Fruit fly (Drosophila melanogaster) whole organism, wandering third instar larva: Measurements from ENCODE around the gene chas.

Experiments used
- Abd-B ChIP-seq: fragments of >200 bp; optimal IDR thresholded peaks from 2 replicates; lab custom pipeline; 2017; ENCODE audit warnings: missing biosample characterization, missing genetic modification characterization
- CG32264 ChIP-seq: fragments of 200-800 bp; sonication (Bioruptor generic); optimal IDR thresholded peaks from 2 replicates; lab custom pipeline; 2016; ENCODE audit warnings: missing biosample characterization, missing genetic modification characterization
- CG9705 ChIP-seq: fragments of 200-800 bp; sonication (Bioruptor generic); optimal IDR thresholded peaks from 2 replicates; lab custom pipeline; 2018; ENCODE audit warnings: missing biosample characterization, mild to moderate bottlenecking, missing genetic modification characterization
- Dfd ChIP-seq: fragments of >200 bp; optimal IDR thresholded peaks from 2 replicates; lab custom pipeline; 2017; ENCODE audit warnings: missing biosample characterization, missing genetic modification characterization
- Dif ChIP-seq: fragments of 200-275, 200-300 bp; sonication (Bioruptor generic); optimal IDR thresholded peaks from 2 replicates; lab custom pipeline; 2018; ENCODE audit warnings: missing biosample characterization, missing genetic modification characterization; ENCODE audit not compliant: partially characterized antibody
- HLH106 ChIP-seq: fragments of 200-800 bp; optimal IDR thresholded peaks from 3 replicates; lab custom pipeline; 2019; ENCODE audit warnings: missing biosample characterization, mild to moderate bottlenecking, missing genetic modification characterization, moderate library complexity
- Hnf4 ChIP-seq: fragments of 200-800 bp; sonication (Bioruptor generic); optimal IDR thresholded peaks from 2 replicates; lab custom pipeline; 2016; ENCODE audit warnings: missing biosample characterization, mild to moderate bottlenecking, missing genetic modification characterization
- Hr78 ChIP-seq: fragments of >200 bp; optimal IDR thresholded peaks from 2 replicates; lab custom pipeline; 2017; ENCODE audit warnings: missing biosample characterization, missing genetic modification characterization
- Jra ChIP-seq: sonication (Bioruptor generic); optimal IDR thresholded peaks from 2 replicates; lab custom pipeline; 2016; ENCODE audit warnings: missing biosample characterization, missing genetic modification characterization
- Mio ChIP-seq: sonication (Bioruptor generic); optimal IDR thresholded peaks from 2 replicates; lab custom pipeline; 2016; ENCODE audit warnings: missing biosample characterization, missing genetic modification characterization
- Myc ChIP-seq: fragments of >200 bp; optimal IDR thresholded peaks from 2 replicates; lab custom pipeline; 2017
- N ChIP-seq: fragments of >200 bp; optimal IDR thresholded peaks from 2 replicates; lab custom pipeline; 2018; ENCODE audit warnings: missing biosample characterization, missing external identifiers, missing genetic modification characterization
- OdsH ChIP-seq: fragments of 200-800 bp; sonication (Bioruptor generic); optimal IDR thresholded peaks from 2 replicates; lab custom pipeline; 2016; ENCODE audit warnings: missing biosample characterization, mild to moderate bottlenecking, missing genetic modification characterization
- Sp1 ChIP-seq: fragments of 200-800 bp; sonication (Bioruptor generic); optimal IDR thresholded peaks from 3 replicates; lab custom pipeline; 2019; ENCODE audit warnings: missing biosample characterization, mild to moderate bottlenecking, missing genetic modification characterization, moderate library complexity
- Vsx2 ChIP-seq: fragments of 200-300, 225-300 bp; sonication (Bioruptor generic); optimal IDR thresholded peaks from 2 replicates; lab custom pipeline; 2018; ENCODE audit warnings: missing biosample characterization, missing genetic modification characterization; ENCODE audit not compliant: partially characterized antibody
- br ChIP-seq: fragments of 200-800 bp; sonication (Bioruptor generic); optimal IDR thresholded peaks from 2 replicates; lab custom pipeline; 2016; ENCODE audit warnings: missing biosample characterization, missing genetic modification characterization
- brk ChIP-seq: fragments of 200-800 bp; sonication (Bioruptor generic); optimal IDR thresholded peaks from 2 replicates; lab custom pipeline; 2016; ENCODE audit warnings: missing biosample characterization, mild to moderate bottlenecking, missing genetic modification characterization
- dmrt93B ChIP-seq: fragments of 200-800 bp; sonication (Bioruptor generic); optimal IDR thresholded peaks from 2 replicates; lab custom pipeline; 2018; ENCODE audit warnings: missing biosample characterization, mild to moderate bottlenecking, missing genetic modification characterization
- dsf ChIP-seq: sonication (Bioruptor generic); optimal IDR thresholded peaks from 2 replicates; lab custom pipeline; 2016; ENCODE audit warnings: missing biosample characterization, missing genetic modification characterization, borderline replicate concordance
- ey ChIP-seq: fragments of 200-800 bp; sonication (Bioruptor generic); optimal IDR thresholded peaks from 2 replicates; lab custom pipeline; 2016; ENCODE audit warnings: missing biosample characterization, missing genetic modification characterization
- foxo ChIP-seq, 2 experiments: fragments of 200-800 bp; sonication (Bioruptor generic); optimal IDR thresholded peaks; 2 replicates in 1 of 2; 3 replicates in 1 of 2; lab custom pipeline; 2016 to 2017; ENCODE audit warnings: missing biosample characterization in 2 of 2, missing genetic modification characterization in 2 of 2
- fru ChIP-seq: fragments of 200-800 bp; sonication (Bioruptor generic); optimal IDR thresholded peaks from 3 replicates; lab custom pipeline; 2016; ENCODE audit warnings: missing biosample characterization, mild to moderate bottlenecking, missing genetic modification characterization
- h ChIP-seq: fragments of 200-800 bp; sonication (Bioruptor generic); optimal IDR thresholded peaks from 3 replicates; lab custom pipeline; 2016; ENCODE audit warnings: missing biosample characterization, mild to moderate bottlenecking, missing genetic modification characterization
- jim ChIP-seq: fragments of 175-275, 200-325 bp; sonication (Bioruptor generic); optimal IDR thresholded peaks from 2 replicates; lab custom pipeline; 2016; ENCODE audit warnings: missing biosample characterization, mild to moderate bottlenecking, missing genetic modification characterization
- lola ChIP-seq: fragments of >200 bp; optimal IDR thresholded peaks from 2 replicates; lab custom pipeline; 2017; ENCODE audit warnings: missing biosample characterization, missing genetic modification characterization
- psq ChIP-seq: fragments of 200-800 bp; sonication (Bioruptor generic); optimal IDR thresholded peaks from 3 replicates; lab custom pipeline; 2017; ENCODE audit warnings: missing biosample characterization, mild to moderate bottlenecking, missing genetic modification characterization, moderate library complexity
- rgr ChIP-seq: fragments of 200-800 bp; sonication (Bioruptor generic); optimal IDR thresholded peaks from 3 replicates; lab custom pipeline; 2016; ENCODE audit warnings: missing biosample characterization, mild to moderate bottlenecking, missing genetic modification characterization
- sage ChIP-seq: fragments of 200-800 bp; sonication (Bioruptor generic); optimal IDR thresholded peaks from 2 replicates; lab custom pipeline; 2016; ENCODE audit warnings: missing biosample characterization, mild to moderate bottlenecking, missing genetic modification characterization
- sv ChIP-seq: fragments of 200-800 bp; sonication (Bioruptor generic); optimal IDR thresholded peaks from 3 replicates; lab custom pipeline; 2016; ENCODE audit warnings: missing biosample characterization, missing genetic modification characterization
- tai ChIP-seq: sonication (Bioruptor generic); optimal IDR thresholded peaks from 2 replicates; lab custom pipeline; 2016; ENCODE audit warnings: missing biosample characterization, missing genetic modification characterization
- usp ChIP-seq: fragments of >200 bp; optimal IDR thresholded peaks from 2 replicates; lab custom pipeline; 2017; ENCODE audit warnings: missing biosample characterization, missing genetic modification characterization
- woc ChIP-seq: sonication (Bioruptor generic); optimal IDR thresholded peaks from 2 replicates; lab custom pipeline; 2016; ENCODE audit warnings: missing biosample characterization, mild to moderate bottlenecking, missing genetic modification characterization

The chas gene

dm6 chrX:17713740-17714135 is 15.2 kb upstream of the chas start:
- TF ChIP-seq CG9705 (GFP tag; lab: Kevin White, UChicago), result no peak
- peak; percentile 40 for TF ChIP-seq woc (GFP tag; lab: Kevin White, UChicago)
- peak; percentile 31 for TF ChIP-seq br
- no peak for TF ChIP-seq Dif (GFP tag; lab: Kevin White, UChicago)
- TF ChIP-seq usp (GFP tag; lab: Kevin White, UChicago), result no peak
- no peak for TF ChIP-seq Abd-B (GFP tag; lab: Kevin White, UChicago)
- peak; percentile 50 for TF ChIP-seq Hnf4
- TF ChIP-seq dsf (GFP tag; lab: Kevin White, UChicago), result no peak
- TF ChIP-seq CG32264 (GFP tag; lab: Kevin White, UChicago), result no peak
- no peak for TF ChIP-seq psq
- TF ChIP-seq Sp1, result no peak
- peak; percentile 46 for TF ChIP-seq h (GFP tag; lab: Kevin White, UChicago)
- peak; percentile 25 for TF ChIP-seq tai (GFP tag; lab: Kevin White, UChicago)
- TF ChIP-seq Jra (GFP tag; lab: Kevin White, UChicago), result no peak
- TF ChIP-seq foxo (GFP tag; optimal IDR thresholded peaks at IDR 0.05; lab: Kevin White, UChicago), result peak in 1 of 2 experiments; percentile 51
- TF ChIP-seq Hr78 (GFP tag; lab: Kevin White, UChicago), result no peak
- peak; percentile 64 for TF ChIP-seq ey
- no peak for TF ChIP-seq sage (GFP tag; lab: Kevin White, UChicago)
- no peak for TF ChIP-seq lola (GFP tag; lab: Kevin White, UChicago)
- TF ChIP-seq fru (GFP tag; lab: Kevin White, UChicago), result peak; percentile 41
- no peak for TF ChIP-seq jim
- peak; percentile 60 for TF ChIP-seq rgr (GFP tag; lab: Kevin White, UChicago)
- TF ChIP-seq N, result no peak
- TF ChIP-seq HLH106, result peak; percentile 23
- no peak for TF ChIP-seq Myc
- no peak for TF ChIP-seq Mio (GFP tag; lab: Kevin White, UChicago)
- TF ChIP-seq OdsH (GFP tag; lab: Kevin White, UChicago), result peak; percentile 42

dm6 chrX:17712995-17713739 is 14.6 kb upstream of the chas start:
- TF ChIP-seq HLH106, result peak; percentile 12
- no peak for TF ChIP-seq ey
- no peak for TF ChIP-seq dmrt93B (GFP tag; lab: Kevin White, UChicago)
- peak; percentile 51 for TF ChIP-seq sv (GFP tag; lab: Kevin White, UChicago)
- TF ChIP-seq Dfd (GFP tag; lab: Kevin White, UChicago), result peak; percentile 45
- no peak for TF ChIP-seq lola (GFP tag; lab: Kevin White, UChicago)
- no peak for TF ChIP-seq CG32264 (GFP tag; lab: Kevin White, UChicago)
- TF ChIP-seq foxo (GFP tag; optimal IDR thresholded peaks at IDR 0.05; lab: Kevin White, UChicago), result peak in 1 of 2 experiments; percentile 35
- TF ChIP-seq Jra (GFP tag; lab: Kevin White, UChicago), result no peak
- TF ChIP-seq, all 38 proteins: peak for 4

- TF ChIP-seq OdsH (GFP tag; lab: Kevin White, UChicago), result no peak
- no peak for TF ChIP-seq Mio (GFP tag; lab: Kevin White, UChicago)
- no peak for TF ChIP-seq brk (GFP tag; lab: Kevin White, UChicago)
- TF ChIP-seq psq, result no peak
- TF ChIP-seq Vsx2 (GFP tag; lab: Kevin White, UChicago), result no peak
- no peak for TF ChIP-seq dsf (GFP tag; lab: Kevin White, UChicago)
- TF ChIP-seq fru (GFP tag; lab: Kevin White, UChicago), result no peak
- no peak for TF ChIP-seq Dfd (GFP tag; lab: Kevin White, UChicago)
Observed at dm6 chrX:17712466-17712865, 13.9 kb upstream of the chas start.

- TF ChIP-seq woc (GFP tag; lab: Kevin White, UChicago) (no peak), CG32264 (GFP tag; lab: Kevin White, UChicago) (no peak)
Observed at dm6 chrX:17711916-17712315, 13.4 kb upstream of the chas start.
